Fruit fly (Drosophila melanogaster): ENCODE results near the gene CG31370.

Gene CG31370

dm6 chr3R:25302239-25302638 is at the start of gene CG31370:
Gene CG31370, plus strand, starts transcription at chr3R:25302464.
- TF ChIP-seq lbe (GFP tag; optimal IDR thresholded peaks at IDR 0.05) (peak; percentile 30), CG7987 (GFP tag; optimal IDR thresholded peaks at IDR 0.05) (no peak)

- peak; percentile 95 for TF ChIP-seq crc (GFP tag; optimal IDR thresholded peaks at IDR 0.05)
- peak; percentile 98 for TF ChIP-seq bbx (GFP tag; IDR thresholded peaks at IDR 0.05; ENCODE audit: partially characterized antibody)
- no peak for TF ChIP-seq cad (GFP tag; optimal IDR thresholded peaks at IDR 0.05)
- TF ChIP-seq ems (GFP tag; optimal IDR thresholded peaks at IDR 0.05) = peak; percentile 98
- TF ChIP-seq Elba2 (GFP tag; optimal IDR thresholded peaks at IDR 0.05) = peak; percentile 90
- TF ChIP-seq klu (GFP tag; IDR thresholded peaks at IDR 0.05) = peak; percentile 99
- TF ChIP-seq CG7271 (tag; optimal IDR thresholded peaks at IDR 0.05) = peak; percentile 95
- TF ChIP-seq CG17829 (tag; optimal IDR thresholded peaks at IDR 0.05) = peak; percentile 98
- peak; percentile 95 for TF ChIP-seq CG7357 (GFP tag; IDR thresholded peaks at IDR 0.05)
- TF ChIP-seq hbn (GFP tag; IDR thresholded peaks at IDR 0.05; ENCODE audit: partially characterized antibody) = peak; percentile 100
- TF ChIP-seq Kr (GFP tag; optimal IDR thresholded peaks at IDR 0.05) = peak; percentile 21
- TF ChIP-seq fd64A (GFP tag; optimal IDR thresholded peaks at IDR 0.05) = peak; percentile 78
- peak; percentile 96 for TF ChIP-seq Drgx (GFP tag; IDR thresholded peaks at IDR 0.05)
- peak; percentile 83 for TF ChIP-seq CG31365 (tag; optimal IDR thresholded peaks at IDR 0.05)
- peak; percentile 98 to 99 for TF ChIP-seq dpn (GFP tag; optimal IDR thresholded peaks at IDR 0.05)
- TF ChIP-seq CTCF (GFP tag; optimal IDR thresholded peaks at IDR 0.05) = peak; percentile 59
- peak; percentile 96 for TF ChIP-seq aop (GFP tag; IDR thresholded peaks at IDR 0.05)
- TF ChIP-seq CG16815 (GFP tag; optimal IDR thresholded peaks at IDR 0.05) = peak; percentile 97
- TF ChIP-seq CG1647 (GFP tag; optimal IDR thresholded peaks at IDR 0.05) = peak; percentile 97
- TF ChIP-seq wek (GFP tag; optimal IDR thresholded peaks at IDR 0.05) = peak; percentile 79
- peak; percentile 98 for TF ChIP-seq CG13775 (GFP tag; optimal IDR thresholded peaks at IDR 0.05)
- peak; percentile 95 for TF ChIP-seq dati (GFP tag; IDR thresholded peaks at IDR 0.05)
- peak; percentile 98 for TF ChIP-seq gro (GFP tag; optimal IDR thresholded peaks at IDR 0.05)
- TF ChIP-seq CG11398 (GFP tag; optimal IDR thresholded peaks at IDR 0.05) = peak; percentile 94
- TF ChIP-seq Fer3 (tag; optimal IDR thresholded peaks at IDR 0.05) = peak; percentile 98
- peak; percentile 89 for TF ChIP-seq CG12071 (GFP tag; optimal IDR thresholded peaks at IDR 0.05)
- peak; percentile 95 for TF ChIP-seq mirr (GFP tag; optimal IDR thresholded peaks at IDR 0.05)
- peak; percentile 12 for TF ChIP-seq HLHmδ (GFP tag; optimal IDR thresholded peaks at IDR 0.05)
- peak; percentile 95 for TF ChIP-seq CG7987 (GFP tag; optimal IDR thresholded peaks at IDR 0.05)
- peak; percentile 95 for TF ChIP-seq repo (GFP tag; optimal IDR thresholded peaks at IDR 0.05)
- peak; percentile 82 for TF ChIP-seq CG4707 (GFP tag; optimal IDR thresholded peaks at IDR 0.05)
- TF ChIP-seq MTF-1 (GFP tag; optimal IDR thresholded peaks at IDR 0.05; ENCODE audit: borderline replicate concordance) = peak; percentile 91
- peak; percentile 99 for TF ChIP-seq Sry-δ (GFP tag; optimal IDR thresholded peaks at IDR 0.05)
- TF ChIP-seq CG10565 (GFP tag; optimal IDR thresholded peaks at IDR 0.05) = peak; percentile 91
- TF ChIP-seq CG18764 (GFP tag; optimal IDR thresholded peaks at IDR 0.05) = peak; percentile 97
- peak; percentile 100 for TF ChIP-seq CG13287 (GFP tag; IDR thresholded peaks at IDR 0.05; ENCODE audit: partially characterized antibody)
- peak; percentile 97 for TF ChIP-seq CG12104 (GFP tag; optimal IDR thresholded peaks at IDR 0.05)
- TF ChIP-seq CG6272 (GFP tag; IDR thresholded peaks at IDR 0.05) = peak; percentile 99
- TF ChIP-seq CG8388 (GFP tag; optimal IDR thresholded peaks at IDR 0.05) = peak; percentile 95
- TF ChIP-seq CG8281 (tag; optimal IDR thresholded peaks at IDR 0.05) = peak; percentile 90
- TF ChIP-seq crol (GFP tag; IDR thresholded peaks at IDR 0.05) = peak; percentile 80
- peak; percentile 98 for TF ChIP-seq CG42726 (GFP tag; IDR thresholded peaks at IDR 0.05; ENCODE audit: partially characterized antibody)
- TF ChIP-seq BtbVII (GFP tag; optimal IDR thresholded peaks at IDR 0.05) = peak; percentile 91
- TF ChIP-seq CG10267 (tag; optimal IDR thresholded peaks at IDR 0.05) = peak; percentile 94
- TF ChIP-seq phol (tag; optimal IDR thresholded peaks at IDR 0.05) = peak; percentile 98
- peak; percentile 80 for TF ChIP-seq nom (GFP tag; optimal IDR thresholded peaks at IDR 0.05)
- TF ChIP-seq CG4404 (GFP tag; IDR thresholded peaks at IDR 0.05) = peak; percentile 100
Observed at dm6 chr3R:25258628-25259240, 43.5 kb upstream of the CG31370 start, which contains the start of gene CG11857. Gene CG11857, plus strand, starts transcription at chr3R:25258898.

All from whole organism, embryonic.